Fruit fly (Drosophila melanogaster) whole organism, embryonic: ENCODE results near the gene CG14237.

Experiments
- Abd-B ChIP-seq: fragments of 200-800 bp; sonication (Bioruptor generic); optimal IDR thresholded peaks from 2 replicates; lab custom pipeline; 2018; ENCODE audit warnings: missing biosample characterization, mild to moderate bottlenecking, missing genetic modification characterization, moderate library complexity
- B-H1 ChIP-seq: fragments of 200-800 bp; sonication (Bioruptor generic); IDR thresholded peaks from 3 replicates; pipeline ENCODE4 v1.3.6; 2022; ENCODE audit warnings: missing biosample characterization, missing genetic modification characterization
- CG10274 ChIP-seq: fragments of 200-800 bp; sonication (Bioruptor generic); optimal IDR thresholded peaks from 3 replicates; lab custom pipeline; 2017; ENCODE audit warnings: missing biosample characterization, mild to moderate bottlenecking, missing genetic modification characterization
- CG11093 ChIP-seq: fragments of 200-800 bp; sonication (Bioruptor generic); IDR thresholded peaks from 3 replicates; pipeline ENCODE4 v1.3.6; 2022; ENCODE audit warnings: missing biosample characterization, missing genetic modification characterization
- CG13296 ChIP-seq: fragments of 200-800 bp; sonication (Bioruptor generic); optimal IDR thresholded peaks from 3 replicates; lab custom pipeline; 2018; ENCODE audit warnings: missing biosample characterization, mild to moderate bottlenecking, missing genetic modification characterization
- CG14014 ChIP-seq: fragments of 200-800 bp; sonication (Bioruptor generic); IDR thresholded peaks from 2 replicates; pipeline ENCODE4 v1.3.6; 2022; ENCODE audit warnings: missing biosample characterization, missing genetic modification characterization
- CG14441 ChIP-seq: fragments of 200-800 bp; sonication (Bioruptor generic); IDR thresholded peaks from 2 replicates; pipeline ENCODE4 v1.3.6; 2022; ENCODE audit warnings: missing biosample characterization, missing genetic modification characterization
- CG14965 ChIP-seq: fragments of 200-800 bp; sonication (Bioruptor generic); optimal IDR thresholded peaks from 2 replicates; lab custom pipeline; 2016; ENCODE audit warnings: missing biosample characterization, missing genetic modification characterization, borderline replicate concordance
- CG2116 ChIP-seq: fragments of 200-800 bp; sonication (Bioruptor generic); optimal IDR thresholded peaks from 3 replicates; lab custom pipeline; 2018; ENCODE audit warnings: missing biosample characterization, mild to moderate bottlenecking, missing genetic modification characterization
- CG31224 ChIP-seq: fragments of 200-800 bp; sonication (Bioruptor generic); IDR thresholded peaks from 2 replicates; pipeline ENCODE4 v1.3.6; 2022; ENCODE audit warnings: missing biosample characterization, missing genetic modification characterization
- CG34422 ChIP-seq: fragments of 200-800 bp; sonication (Bioruptor generic); IDR thresholded peaks from 3 replicates; pipeline ENCODE4 v1.3.6; 2022; ENCODE audit warnings: missing biosample characterization, missing genetic modification characterization
- CG3726 ChIP-seq: fragments of 200-800 bp; sonication (Bioruptor generic); IDR thresholded peaks from 3 replicates; pipeline ENCODE4, ENCODE4 v1.3.6; 2022; ENCODE audit warnings: missing biosample characterization, missing genetic modification characterization
- CG43689 ChIP-seq: fragments of 200-800 bp; sonication (Bioruptor generic); IDR thresholded peaks from 2 replicates; pipeline ENCODE4 v1.3.6; 2022; ENCODE audit warnings: missing biosample characterization, missing genetic modification characterization
- CG4424 ChIP-seq: fragments of 200-800 bp; sonication (Bioruptor generic); optimal IDR thresholded peaks from 3 replicates; lab custom pipeline; 2016; ENCODE audit warnings: missing biosample characterization, missing genetic modification characterization
- CG7357 ChIP-seq: fragments of 200-800 bp; sonication (Bioruptor generic); IDR thresholded peaks from 3 replicates; pipeline ENCODE4 v1.3.6; 2022; ENCODE audit warnings: missing biosample characterization, missing genetic modification characterization
- CG8290 ChIP-seq, 3 experiments: fragments of 200-800 bp; sonication (Bioruptor generic); optimal IDR thresholded peaks; 2 replicates each; lab custom pipeline; 2016 to 2019; ENCODE audit warnings: missing biosample characterization in 3 of 3, missing genetic modification characterization in 3 of 3, mild to moderate bottlenecking in 2 of 3, moderate library complexity in 1 of 3
- Dip2 ChIP-seq: fragments of 200-800 bp; sonication (Bioruptor generic); IDR thresholded peaks from 2 replicates; pipeline ENCODE4 v1.3.6; 2022; ENCODE audit warnings: missing biosample characterization, missing genetic modification characterization
- Drgx ChIP-seq: fragments of 200-800 bp; sonication (Bioruptor generic); IDR thresholded peaks from 2 replicates; pipeline ENCODE4 v1.3.6; 2022; ENCODE audit warnings: missing biosample characterization, missing genetic modification characterization
- Fer3 ChIP-seq: fragments of 200-800 bp; sonication (Bioruptor generic); optimal IDR thresholded peaks from 2 replicates; lab custom pipeline; 2018; ENCODE audit warnings: missing biosample characterization, mild to moderate bottlenecking, missing genetic modification characterization, moderate library complexity
- HLH4C ChIP-seq: fragments of 200-800 bp; sonication (Bioruptor generic); IDR thresholded peaks from 3 replicates; pipeline ENCODE4 v1.3.6; 2022; ENCODE audit warnings: missing biosample characterization, missing genetic modification characterization; ENCODE audit not compliant: partially characterized antibody
- Kr ChIP-seq: fragments of 200-800 bp; sonication (Bioruptor generic); optimal IDR thresholded peaks from 2 replicates; lab custom pipeline; 2017; ENCODE audit warnings: missing biosample characterization, mild to moderate bottlenecking, missing genetic modification characterization
- Meics ChIP-seq: fragments of 200-800 bp; sonication (Bioruptor generic); optimal IDR thresholded peaks from 2 replicates; lab custom pipeline; 2017; ENCODE audit warnings: missing biosample characterization, mild to moderate bottlenecking, missing genetic modification characterization
- NK7.1 ChIP-seq: fragments of 200-800 bp; sonication (Bioruptor generic); optimal IDR thresholded peaks from 3 replicates; lab custom pipeline; 2016; ENCODE audit warnings: missing biosample characterization, missing genetic modification characterization
- Pdp1 ChIP-seq, 2 experiments: fragments of 200-800 bp; sonication (Bioruptor generic); optimal IDR thresholded peaks; 3 replicates each; lab custom pipeline; 2016; ENCODE audit warnings: missing biosample characterization in 2 of 2, missing genetic modification characterization in 2 of 2, mild to moderate bottlenecking in 1 of 2, moderate library complexity in 1 of 2
- Ptx1 ChIP-seq: fragments of 200-800 bp; sonication (Bioruptor generic); IDR thresholded peaks from 2 replicates; pipeline ENCODE4 v1.3.6; 2022; ENCODE audit warnings: missing biosample characterization, missing genetic modification characterization
- Stat92E ChIP-seq, 3 experiments: fragments of >200 bp in 2 of 3; fragments of 200-800 bp in 1 of 3; sonication (Bioruptor generic) in 1 of 3; optimal IDR thresholded peaks; 2 replicates each; lab custom pipeline; 2017 to 2019; ENCODE audit warnings: missing biosample characterization in 3 of 3, missing genetic modification characterization in 3 of 3, mild to moderate bottlenecking in 1 of 3, moderate library complexity in 1 of 3
- ase ChIP-seq: fragments of 200-800 bp; sonication (Bioruptor generic); IDR thresholded peaks from 3 replicates; pipeline ENCODE4 v1.3.6; 2022; ENCODE audit warnings: missing biosample characterization, missing genetic modification characterization
- cwo ChIP-seq: fragments of 200-800 bp; sonication (Bioruptor generic); optimal IDR thresholded peaks from 3 replicates; lab custom pipeline; 2017; ENCODE audit warnings: missing biosample characterization, missing genetic modification characterization, mild to moderate bottlenecking, moderate library complexity, missing genetic modification reagents
- dmrt99B ChIP-seq: fragments of 200-800 bp; sonication (Bioruptor generic); optimal IDR thresholded peaks from 2 replicates; lab custom pipeline; 2018; ENCODE audit warnings: missing biosample characterization, mild to moderate bottlenecking, missing genetic modification characterization, moderate library complexity
- esg ChIP-seq: fragments of 200-800 bp; sonication (Bioruptor generic); conservative IDR thresholded peaks from 2 replicates; pipeline ENCODE4 v1.3.6; 2022; ENCODE audit warnings: missing biosample characterization, missing genetic modification characterization
- ewg ChIP-seq: fragments of 200-800 bp; sonication (Bioruptor generic); optimal IDR thresholded peaks from 3 replicates; lab custom pipeline; 2017; ENCODE audit warnings: mild to moderate bottlenecking, missing biosample characterization, missing genetic modification reagents, missing genetic modification characterization
- fd3F ChIP-seq: fragments of 200-800 bp; sonication (Bioruptor generic); optimal IDR thresholded peaks from 2 replicates; lab custom pipeline; 2018; ENCODE audit warnings: missing biosample characterization, mild to moderate bottlenecking, missing genetic modification characterization, moderate library complexity
- ftz-f1 ChIP-seq: fragments of 200-800 bp; sonication (Bioruptor generic); optimal IDR thresholded peaks from 2 replicates; lab custom pipeline; 2016; ENCODE audit warnings: missing biosample characterization, missing genetic modification characterization
- gem ChIP-seq: fragments of 200-800 bp; sonication (Bioruptor generic); optimal IDR thresholded peaks from 2 replicates; lab custom pipeline; 2019; ENCODE audit warnings: missing biosample characterization, mild to moderate bottlenecking, missing genetic modification characterization, moderate library complexity
- gsb ChIP-seq: fragments of 200-800 bp; sonication (Bioruptor generic); IDR thresholded peaks from 2 replicates; pipeline ENCODE4 v1.3.6; 2022; ENCODE audit warnings: missing biosample characterization, missing genetic modification characterization
- ham ChIP-seq: fragments of 200-800 bp; sonication (Bioruptor generic); IDR thresholded peaks from 2 replicates; pipeline ENCODE4 v1.3.6; 2022; ENCODE audit warnings: missing biosample characterization, missing genetic modification characterization
- knrl ChIP-seq: fragments of 200-800 bp; sonication (Bioruptor generic); IDR thresholded peaks from 3 replicates; pipeline ENCODE4 v1.3.6; 2022; ENCODE audit warnings: missing biosample characterization, missing genetic modification characterization; ENCODE audit not compliant: partially characterized antibody
- lmd ChIP-seq: fragments of 200-800 bp; sonication (Bioruptor generic); IDR thresholded peaks from 2 replicates; pipeline ENCODE4 v1.3.6; 2022; ENCODE audit warnings: missing biosample characterization, missing genetic modification characterization
- mirr ChIP-seq: fragments of 200-800 bp; sonication (Bioruptor generic); optimal IDR thresholded peaks from 3 replicates; lab custom pipeline; 2018; ENCODE audit warnings: missing biosample characterization, mild to moderate bottlenecking, missing genetic modification characterization
- pan ChIP-seq, 4 experiments: fragments of >200 bp in 3 of 4; fragments of 200-800 bp in 1 of 4; sonication (Bioruptor generic) in 1 of 4; optimal IDR thresholded peaks in 3 of 4; IDR thresholded peaks in 1 of 4; 2 replicates each; pipeline versions ENCODE4 v1.3.6 to Lab custom; 2017 to 2022; ENCODE audit warnings: missing biosample characterization in 2 of 4, missing genetic modification characterization in 2 of 4, mixed read lengths in 1 of 4
- pnt ChIP-seq: fragments of 200-800 bp; sonication (Bioruptor generic); optimal IDR thresholded peaks from 3 replicates; lab custom pipeline; 2016; ENCODE audit warnings: missing biosample characterization, missing genetic modification characterization
- rib ChIP-seq: fragments of 200-800 bp; sonication (Bioruptor generic); IDR thresholded peaks from 2 replicates; pipeline ENCODE4 v1.3.6; 2022; ENCODE audit warnings: missing biosample characterization, missing genetic modification characterization
- sisA ChIP-seq: fragments of 200-800 bp; sonication (Bioruptor generic); IDR thresholded peaks from 2 replicates; pipeline ENCODE4 v1.3.6; 2022; ENCODE audit warnings: missing biosample characterization, missing genetic modification characterization
- sob ChIP-seq: fragments of 200-800 bp; sonication (Bioruptor generic); IDR thresholded peaks from 2 replicates; pipeline ENCODE4 v1.3.6; 2022; ENCODE audit warnings: missing biosample characterization, missing genetic modification characterization
- stc ChIP-seq: fragments of 200-800 bp; sonication (Bioruptor generic); IDR thresholded peaks from 2 replicates; pipeline ENCODE4 v1.3.6; 2022; ENCODE audit warnings: missing biosample characterization, missing genetic modification characterization
- tgo ChIP-seq: fragments of 200-800 bp; sonication (Bioruptor generic); IDR thresholded peaks from 3 replicates; pipeline ENCODE4 v1.3.6; 2022; ENCODE audit warnings: missing biosample characterization, missing genetic modification characterization
- ttk ChIP-seq: fragments of 200-800 bp; sonication (Bioruptor generic); IDR thresholded peaks from 2 replicates; pipeline ENCODE4 v2.1.2; 2022; ENCODE audit warnings: missing biosample characterization, missing genetic modification characterization
- unc-4 ChIP-seq: fragments of 200-800 bp; sonication (Bioruptor generic); IDR thresholded peaks from 2 replicates; pipeline ENCODE4 v1.3.6; 2022; ENCODE audit warnings: missing biosample characterization, missing genetic modification characterization; ENCODE audit not compliant: partially characterized antibody
- wek ChIP-seq: fragments of 200-800 bp; sonication (Bioruptor generic); optimal IDR thresholded peaks from 3 replicates; lab custom pipeline; 2018; ENCODE audit warnings: missing biosample characterization, mild to moderate bottlenecking, missing genetic modification characterization, moderate library complexity
- yki ChIP-seq: fragments of >200 bp; optimal IDR thresholded peaks from 3 replicates; lab custom pipeline; 2018

The CG14237 gene

DNA sequence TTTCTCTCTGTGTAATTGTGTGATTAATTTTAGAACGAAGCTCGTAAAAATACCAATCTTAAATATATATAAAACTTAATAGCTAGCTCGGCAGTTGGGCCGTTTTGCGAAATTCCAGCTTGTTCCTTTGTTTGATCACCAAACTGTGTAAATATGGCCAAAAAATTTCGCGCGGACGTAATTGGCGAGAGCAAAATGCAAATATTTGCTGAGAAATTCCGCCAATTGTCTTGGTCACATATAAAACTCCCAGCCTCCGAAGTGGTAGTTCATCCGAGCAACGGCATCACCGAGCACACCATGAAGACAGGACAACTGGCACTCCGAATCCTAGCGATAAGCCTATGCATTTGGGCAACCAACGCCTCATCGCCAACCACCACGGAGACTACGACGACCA, at the start of gene CG14237:
TSS of gene CG14237 (plus strand) at position 301 of the 400 bp plus-strand sequence.
- TF ChIP-seq ewg (no peak), CG43689 (no peak), Meics (GFP tag; lab: Kevin White, UChicago) (no peak), CG3726 (no peak), mirr (GFP tag; lab: Kevin White, UChicago) (no peak), Stat92E (GFP tag; optimal IDR thresholded peaks at IDR 0.05; lab: Kevin White, UChicago) (no peak), CG14014 (no peak), NK7.1 (GFP tag; lab: Kevin White, UChicago) (no peak), sob (GFP tag; lab: Robert Waterston, UW) (no peak), pnt (no peak), ham (GFP tag; lab: Robert Waterston, UW) (no peak), ftz-f1 (no peak), wek (GFP tag; lab: Kevin White, UChicago) (no peak), rib (GFP tag; lab: Robert Waterston, UW) (no peak), CG11093 (GFP tag; lab: Robert Waterston, UW) (no peak), ttk (GFP tag; lab: Robert Waterston, UW) (no peak), CG31224 (GFP tag; lab: Robert Waterston, UW) (no peak), Kr (no peak), unc-4 (GFP tag; lab: Robert Waterston, UW) (no peak), Dip2 (GFP tag; lab: Robert Waterston, UW) (no peak)

DNA sequence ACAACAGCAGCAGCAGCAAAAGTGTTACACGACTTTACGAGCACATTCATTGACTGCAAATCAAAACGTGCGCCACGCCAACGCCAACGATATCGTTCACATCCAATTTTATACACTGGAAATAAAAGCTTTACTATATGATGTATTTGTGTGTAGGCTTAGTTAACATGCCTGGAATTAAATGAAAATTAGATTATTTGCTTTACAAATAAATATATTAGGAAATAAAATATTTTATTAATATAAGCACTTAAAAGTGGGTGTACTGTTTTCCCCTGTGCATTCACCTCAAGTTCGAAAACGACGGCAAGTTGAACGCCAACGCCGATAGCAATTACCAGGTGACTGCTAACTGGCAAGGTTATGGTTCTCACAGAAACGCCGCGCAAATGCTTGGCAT, 46.9 kb upstream of the CG14237 start:
- TF ChIP-seq Ptx1 (GFP tag; lab: Robert Waterston, UW) (peak; percentile 62), stc (GFP tag; lab: Robert Waterston, UW) (peak; percentile 60; the same call in 1 of the 2 replicates), esg (GFP tag; lab: Robert Waterston, UW) (no peak), Pdp1 (GFP tag; optimal IDR thresholded peaks at IDR 0.05; lab: Kevin White, UChicago) (no peak), Fer3 (tag; lab: Kevin White, UChicago) (peak; percentile 32), CG14965 (GFP tag; lab: Kevin White, UChicago) (no peak), CG14441 (peak; percentile 60), dmrt99B (tag; lab: Kevin White, UChicago) (peak; percentile 71), pan (optimal IDR thresholded peaks at IDR 0.05; lab: Kevin White, UChicago) (no peak), pan (GFP tag; optimal IDR thresholded peaks at IDR 0.05 in 1 of 2, IDR thresholded peaks at IDR 0.05 in 1 of 2) (peak in 1 of 2 experiments; percentile 50), B-H1 (GFP tag; lab: Robert Waterston, UW) (0 out of 3 replicates have a peak, but pooled peaks have one; percentile 15), CG8290 (GFP tag; optimal IDR thresholded peaks at IDR 0.05; lab: Kevin White, UChicago) (no peak), CG8290 (tag; optimal IDR thresholded peaks at IDR 0.05; lab: Kevin White, UChicago) (no peak), lmd (peak; percentile 55), sisA (GFP tag; lab: Robert Waterston, UW) (0 out of 2 replicates have a peak, but pooled peaks have one; percentile 37), HLH4C (GFP tag; lab: Robert Waterston, UW) (no peak), Meics (GFP tag; lab: Kevin White, UChicago) (peak; percentile 21), fd3F (GFP tag; lab: Kevin White, UChicago) (no peak), cwo (GFP tag; lab: Kevin White, UChicago) (peak; percentile 18), ase (peak; percentile 47; the same call in 1 of the 3 replicates), knrl (GFP tag; lab: Robert Waterston, UW) (no peak), CG4424 (GFP tag; lab: Kevin White, UChicago) (no peak), Drgx (GFP tag; lab: Robert Waterston, UW) (peak; percentile 73), CG13296 (GFP tag; lab: Kevin White, UChicago) (peak; percentile 38), yki (no peak), CG2116 (GFP tag; lab: Kevin White, UChicago) (no peak), gem (tag; lab: Kevin White, UChicago) (peak; percentile 37), tgo (peak; percentile 50; the same call in 2 of the 3 replicates), CG34422 (GFP tag; lab: Robert Waterston, UW) (0 out of 3 replicates have a peak, but pooled peaks have one; percentile 22), CG10274 (GFP tag; lab: Kevin White, UChicago) (no peak), CG7357 (0 out of 3 replicates have a peak, but pooled peaks have one; percentile 35), gsb (GFP tag; lab: Robert Waterston, UW) (peak; percentile 43; the same call in 1 of the 2 replicates), Abd-B (GFP tag; lab: Kevin White, UChicago) (peak; percentile 12)
